Worm (Caenorhabditis elegans) whole organism, late embryonic: ENCODE data around the gene rpc-2.

ENCODE experiments used
- C08G9.2 ChIP-seq: sonication (generic microtip); optimal IDR thresholded peaks from 2 replicates; lab custom pipeline; 2016; ENCODE audit warnings: mild to moderate bottlenecking, missing genetic modification characterization, moderate library complexity, missing compliant biosample characterization
- F13H6.1 ChIP-seq: sonication (generic microtip); optimal IDR thresholded peaks from 2 replicates; lab custom pipeline; 2016; ENCODE audit warnings: missing genetic modification characterization, missing compliant biosample characterization
- K02D7.2 ChIP-seq: sonication (generic microtip); optimal IDR thresholded peaks from 2 replicates; lab custom pipeline; 2017; ENCODE audit warnings: mild to moderate bottlenecking, missing genetic modification characterization, missing compliant biosample characterization
- K09A11.1 ChIP-seq: sonication (generic microtip); optimal IDR thresholded peaks from 2 replicates; lab custom pipeline; 2017; ENCODE audit warnings: antibody characterized with exemption, mild to moderate bottlenecking, missing genetic modification characterization, missing compliant biosample characterization; ENCODE audit not compliant: insufficient read depth
- Y22D7AL.16 ChIP-seq: sonication (generic microtip); optimal IDR thresholded peaks from 2 replicates; lab custom pipeline; 2016; ENCODE audit warnings: missing genetic modification characterization, missing compliant biosample characterization
- ahr-1 ChIP-seq: sonication (generic microtip); optimal IDR thresholded peaks from 2 replicates; lab custom pipeline; 2016; ENCODE audit warnings: missing genetic modification characterization, missing compliant biosample characterization
- ama-1 ChIP-seq: fragments of 150-350 bp; optimal IDR thresholded peaks from 2 replicates; lab custom pipeline; 2014
- ceh-18 ChIP-seq: sonication (generic microtip); optimal IDR thresholded peaks from 2 replicates; lab custom pipeline; 2016; ENCODE audit warnings: missing genetic modification characterization, missing compliant biosample characterization
- ceh-19 ChIP-seq: fragments of 200-800 bp; sonication (Bioruptor generic); optimal IDR thresholded peaks from 2 replicates; lab custom pipeline; 2018; ENCODE audit warnings: mild to moderate bottlenecking, missing genetic modification characterization, missing compliant biosample characterization
- ceh-2 ChIP-seq: sonication (generic microtip); optimal IDR thresholded peaks from 2 replicates; lab custom pipeline; 2016; ENCODE audit warnings: missing genotype, missing genetic modification characterization, missing compliant biosample characterization
- ceh-24 ChIP-seq: sonication (generic microtip); optimal IDR thresholded peaks from 2 replicates; lab custom pipeline; 2016; ENCODE audit warnings: mild to moderate bottlenecking, missing genetic modification characterization, missing compliant biosample characterization
- ceh-34 ChIP-seq: sonication (generic microtip); optimal IDR thresholded peaks from 2 replicates; lab custom pipeline; 2016; ENCODE audit warnings: mild to moderate bottlenecking, missing genetic modification characterization, missing compliant biosample characterization
- ceh-48 ChIP-seq: sonication (generic microtip); optimal IDR thresholded peaks from 2 replicates; lab custom pipeline; 2016; ENCODE audit warnings: missing genetic modification characterization, inconsistent platforms, missing compliant biosample characterization
- ceh-6 ChIP-seq: fragments of 200-800 bp; sonication (Bioruptor generic); optimal IDR thresholded peaks from 2 replicates; lab custom pipeline; 2018; ENCODE audit warnings: mild to moderate bottlenecking, missing genetic modification characterization, missing compliant biosample characterization
- dmd-4 ChIP-seq: sonication (generic microtip); optimal IDR thresholded peaks from 2 replicates; lab custom pipeline; 2016; ENCODE audit warnings: borderline replicate concordance, missing genetic modification characterization, missing compliant biosample characterization
- dve-1 ChIP-seq: sonication (generic microtip); optimal IDR thresholded peaks from 2 replicates; lab custom pipeline; 2017; ENCODE audit warnings: antibody characterized with exemption, mild to moderate bottlenecking, missing genetic modification characterization, missing compliant biosample characterization
- elt-2 ChIP-seq: sonication (generic microtip); optimal IDR thresholded peaks from 2 replicates; lab custom pipeline; 2016; ENCODE audit warnings: missing genetic modification reagents, missing genetic modification characterization, missing compliant biosample characterization
- ets-4 ChIP-seq: sonication (generic microtip); optimal IDR thresholded peaks from 2 replicates; lab custom pipeline; 2016; ENCODE audit warnings: missing genetic modification characterization, missing compliant biosample characterization
- eyg-1 ChIP-seq: sonication (generic microtip); optimal IDR thresholded peaks from 2 replicates; lab custom pipeline; 2016; ENCODE audit warnings: missing genotype, missing genetic modification characterization, missing compliant biosample characterization
- fkh-6 ChIP-seq: sonication (generic microtip); optimal IDR thresholded peaks from 2 replicates; lab custom pipeline; 2016; ENCODE audit warnings: missing genetic modification characterization, missing compliant biosample characterization
- gmeb-2 ChIP-seq: sonication (generic microtip); optimal IDR thresholded peaks from 2 replicates; lab custom pipeline; 2016; ENCODE audit warnings: missing genetic modification characterization, inconsistent platforms, missing compliant biosample characterization
- lin-11 ChIP-seq: fragments of 200-800 bp; sonication (Bioruptor generic); optimal IDR thresholded peaks from 2 replicates; lab custom pipeline; 2018; ENCODE audit warnings: mild to moderate bottlenecking, missing genetic modification characterization, missing compliant biosample characterization
- madf-2 ChIP-seq: sonication (generic microtip); optimal IDR thresholded peaks from 2 replicates; lab custom pipeline; 2017; ENCODE audit warnings: missing genetic modification characterization, missing compliant biosample characterization
- mec-3 ChIP-seq: sonication (generic microtip); optimal IDR thresholded peaks from 2 replicates; lab custom pipeline; 2016; ENCODE audit warnings: borderline replicate concordance, missing genetic modification characterization, missing compliant biosample characterization
- nfya-1 ChIP-seq: sonication (generic microtip); optimal IDR thresholded peaks from 2 replicates; lab custom pipeline; 2017; ENCODE audit warnings: missing genetic modification characterization, mild to moderate bottlenecking, missing compliant biosample characterization, antibody characterized with exemption, moderate library complexity
- nhr-11 ChIP-seq: fragments of 150-350 bp; optimal IDR thresholded peaks from 2 replicates; lab custom pipeline; 2014; ENCODE audit warnings: missing biosample characterization, missing genetic modification characterization
- odd-2 ChIP-seq: sonication (generic microtip); optimal IDR thresholded peaks from 2 replicates; lab custom pipeline; 2017; ENCODE audit warnings: antibody characterized with exemption, mild to moderate bottlenecking, missing genetic modification characterization, missing compliant biosample characterization
- pag-3 ChIP-seq: sonication (generic microtip); optimal IDR thresholded peaks from 2 replicates; lab custom pipeline; 2016; ENCODE audit warnings: missing compliant biosample characterization, missing genetic modification characterization, borderline replicate concordance
- pax-1 ChIP-seq: fragments of 150-350 bp; optimal IDR thresholded peaks from 2 replicates; lab custom pipeline; 2014; ENCODE audit warnings: missing biosample characterization, missing genetic modification characterization
- pha-2 ChIP-seq: sonication (generic microtip); optimal IDR thresholded peaks from 2 replicates; lab custom pipeline; 2017; ENCODE audit warnings: mild to moderate bottlenecking, missing genetic modification characterization, missing compliant biosample characterization
- pha-4 ChIP-seq: fragments of 150-350 bp; optimal IDR thresholded peaks from 2 replicates; lab custom pipeline; 2018; ENCODE audit warnings: missing biosample characterization, missing genetic modification reagents, missing genetic modification characterization
- pqm-1 ChIP-seq: sonication (generic microtip); optimal IDR thresholded peaks from 2 replicates; lab custom pipeline; 2016; ENCODE audit warnings: missing genetic modification characterization, missing compliant biosample characterization
- pros-1 ChIP-seq: fragments of 150-350 bp; optimal IDR thresholded peaks from 2 replicates; lab custom pipeline; 2014; ENCODE audit warnings: missing biosample characterization, missing genetic modification reagents, missing genetic modification characterization
- ref-2 ChIP-seq: sonication (generic microtip); optimal IDR thresholded peaks from 2 replicates; lab custom pipeline; 2016; ENCODE audit warnings: missing genetic modification characterization, missing compliant biosample characterization
- sox-2 ChIP-seq: fragments of 200-800 bp; sonication (Bioruptor generic); IDR thresholded peaks from 2 replicates; pipeline ENCODE4 v1.3.6; 2022; ENCODE audit warnings: missing genetic modification reagents, missing genetic modification characterization, missing compliant biosample characterization
- tbx-7 ChIP-seq: sonication (generic microtip); optimal IDR thresholded peaks from 2 replicates; lab custom pipeline; 2016; ENCODE audit warnings: missing genotype, missing genetic modification characterization, missing compliant biosample characterization
- ttx-3 ChIP-seq: sonication (generic microtip); optimal IDR thresholded peaks from 2 replicates; lab custom pipeline; 2016; ENCODE audit warnings: missing genetic modification reagents, missing genetic modification characterization, missing compliant biosample characterization
- unc-3 ChIP-seq, 2 experiments: fragments of 200-800 bp in 1 of 2; sonication (Bioruptor generic) in 1 of 2; sonication (generic microtip) in 1 of 2; conservative IDR thresholded peaks in 1 of 2; optimal IDR thresholded peaks in 1 of 2; 2 replicates each; pipeline versions ENCODE4 v1.3.6 to Lab custom; 2016 to 2022; ENCODE audit warnings: missing compliant biosample characterization in 2 of 2, missing genetic modification characterization in 2 of 2, missing genetic modification reagents in 1 of 2
- unc-42 ChIP-seq: sonication (generic microtip); optimal IDR thresholded peaks from 2 replicates; lab custom pipeline; 2016; ENCODE audit warnings: missing genotype, missing genetic modification characterization, missing compliant biosample characterization
- unc-55 ChIP-seq: sonication (generic microtip); optimal IDR thresholded peaks from 2 replicates; lab custom pipeline; 2017; ENCODE audit warnings: missing biosample characterization, missing genetic modification reagents, missing genetic modification characterization
- ztf-16 ChIP-seq: sonication (generic microtip); optimal IDR thresholded peaks from 2 replicates; lab custom pipeline; 2017; ENCODE audit warnings: missing genetic modification characterization, missing compliant biosample characterization

The rpc-2 gene

DNA sequence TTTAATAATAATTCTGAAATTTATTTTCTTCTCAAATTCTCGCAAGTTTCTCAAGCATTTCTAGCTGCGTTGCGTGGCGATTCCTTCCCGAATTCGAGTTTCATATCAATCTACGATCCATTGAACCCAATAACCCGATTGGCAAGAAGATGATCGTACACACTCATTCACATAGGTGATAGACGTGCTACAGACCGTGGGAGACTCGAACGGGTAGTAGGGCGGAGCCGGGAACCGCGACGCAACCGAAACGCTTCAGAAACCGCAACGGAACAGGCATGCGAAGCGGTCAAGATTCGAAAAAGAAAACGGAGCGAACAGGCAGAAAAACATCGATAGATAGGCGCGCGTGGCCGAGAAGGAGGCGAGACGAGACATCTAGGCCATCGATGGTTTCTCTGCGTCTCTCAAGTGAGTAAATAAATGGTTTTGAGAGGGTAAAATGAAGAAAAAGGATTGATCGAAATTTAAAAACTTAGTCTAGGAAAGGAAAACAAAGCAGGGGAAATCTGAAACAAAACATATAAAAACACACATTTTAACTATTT, 46.3 kb downstream of the rpc-2 start, which contains the start of gene madf-11 (continued):
- TF ChIP-seq odd-2 (tag; lab: Kevin White, UChicago) (no peak), C08G9.2 (tag; lab: Kevin White, UChicago) (peak; percentile 88), unc-42 (tag; lab: Kevin White, UChicago) (peak; percentile 67), tbx-7 (tag; lab: Kevin White, UChicago) (peak; percentile 70), unc-55 (GFP tag; lab: Kevin White, UChicago) (no peak), ceh-19 (GFP tag; lab: Kevin White, UChicago) (peak; percentile 29), mec-3 (tag; lab: Kevin White, UChicago) (peak; percentile 82), unc-3 (GFP tag; conservative IDR thresholded peaks at IDR 0.05; lab: Robert Waterston, UW) (no peak), unc-3 (tag; optimal IDR thresholded peaks at IDR 0.05; lab: Kevin White, UChicago) (no peak), lin-11 (tag; lab: Kevin White, UChicago) (no peak), pha-2 (tag; lab: Kevin White, UChicago) (peak; percentile 21), gmeb-2 (tag; lab: Kevin White, UChicago) (no peak), ahr-1 (tag; lab: Kevin White, UChicago) (no peak), dmd-4 (tag; lab: Kevin White, UChicago) (peak; percentile 49), ets-4 (peak; percentile 98), ztf-16 (tag; lab: Kevin White, UChicago) (no peak), ceh-34 (tag; lab: Kevin White, UChicago) (peak; percentile 26), Y22D7AL.16 (tag; lab: Kevin White, UChicago) (no peak), pag-3 (tag; lab: Kevin White, UChicago) (no peak), ceh-48 (peak; percentile 64), K02D7.2 (tag; lab: Kevin White, UChicago) (no peak), madf-2 (tag; lab: Kevin White, UChicago) (no peak), dve-1 (tag; lab: Kevin White, UChicago) (no peak), pha-4 (tag; lab: Kevin White, UChicago) (no peak), ceh-2 (tag; lab: Kevin White, UChicago) (peak; percentile 82), ceh-18 (tag; lab: Kevin White, UChicago) (peak; percentile 26), sox-2 (GFP tag; lab: Robert Waterston, UW) (no peak), ceh-6 (GFP tag; lab: Kevin White, UChicago) (no peak), pqm-1 (tag; lab: Kevin White, UChicago) (no peak)
- TF ChIP-seq, all 69 proteins: peak for 28

DNA sequence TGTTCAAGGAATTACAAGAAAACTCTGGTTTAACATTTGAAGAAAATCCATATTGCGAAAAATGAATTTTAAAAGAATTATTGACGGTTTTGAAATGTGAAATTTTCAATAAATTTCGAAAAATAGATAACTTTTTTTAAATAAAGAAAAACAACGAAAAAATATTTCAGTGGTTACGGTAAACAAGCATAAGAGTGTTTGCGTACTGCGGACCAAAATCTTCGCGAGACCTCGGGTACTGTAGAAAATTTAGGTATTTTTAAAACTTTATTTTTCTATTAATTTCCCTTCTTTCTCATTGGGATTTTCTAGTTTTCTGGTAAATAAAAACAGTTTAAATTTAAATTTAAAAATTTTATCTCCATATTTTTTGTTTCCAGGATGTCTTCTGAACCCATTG, 46.9 kb downstream of the rpc-2 start, which contains the start of gene xnd-1:
Gene xnd-1, plus strand, starts transcription at position 381 of the 400 bp plus-strand sequence.
- TF ChIP-seq pag-3 (tag; lab: Kevin White, UChicago) (no peak), fkh-6 (tag; lab: Kevin White, UChicago) (no peak), ttx-3 (tag; lab: Kevin White, UChicago) (no peak), F13H6.1 (tag; lab: Kevin White, UChicago) (no peak), nhr-11 (tag; lab: Kevin White, UChicago) (no peak), ama-1 (no peak), pqm-1 (tag; lab: Kevin White, UChicago) (no peak), pros-1 (tag; lab: Kevin White, UChicago) (no peak), ref-2 (tag; lab: Kevin White, UChicago) (no peak), ceh-2 (tag; lab: Kevin White, UChicago) (no peak), nfya-1 (tag; lab: Kevin White, UChicago) (no peak), sox-2 (GFP tag; lab: Robert Waterston, UW) (no peak), pax-1 (tag; lab: Kevin White, UChicago) (no peak)

DNA sequence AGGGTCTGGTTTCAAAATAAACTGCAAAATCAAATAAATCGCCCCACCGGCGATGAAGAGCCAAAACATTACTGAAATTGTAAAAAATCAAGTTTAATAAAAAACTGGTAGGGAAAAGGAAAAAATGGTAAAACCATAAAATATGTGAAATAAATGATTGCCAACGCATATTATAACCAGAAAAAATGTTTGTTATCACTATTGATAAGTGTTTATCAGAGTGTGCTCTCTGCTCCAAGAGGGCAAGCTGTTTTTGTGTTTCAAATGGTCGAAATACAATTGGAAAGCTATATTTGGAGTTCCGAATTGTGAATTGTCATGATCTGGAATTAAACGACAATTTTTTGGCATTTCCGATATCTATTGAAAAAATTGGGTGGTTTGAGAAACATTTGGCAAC, 53.1 kb downstream of the rpc-2 start, which contains the start of gene C05D2.8:
Gene C05D2.8, minus strand, starts transcription at position 71 of the 400 bp plus-strand sequence.
- TF ChIP-seq eyg-1 (tag; lab: Kevin White, UChicago) (no peak), ets-4 (no peak), ceh-24 (tag; lab: Kevin White, UChicago) (no peak), pag-3 (tag; lab: Kevin White, UChicago) (no peak), elt-2 (peak; percentile 44), K09A11.1 (tag; lab: Kevin White, UChicago) (no peak)
- TF ChIP-seq, all 69 proteins: peak for 1
